Fruit fly (Drosophila melanogaster) whole organism, embryonic: ENCODE data around the gene ssp.

ENCODE experiments used
- Abd-B ChIP-seq: fragments of 200-800 bp; sonication (Bioruptor generic); optimal IDR thresholded peaks from 2 replicates; lab custom pipeline; 2018; ENCODE audit warnings: missing biosample characterization, mild to moderate bottlenecking, missing genetic modification characterization, moderate library complexity
- Bgb ChIP-seq: fragments of 200-800 bp; sonication (Bioruptor generic); IDR thresholded peaks from 2 replicates; pipeline ENCODE4 v1.3.6; 2022; ENCODE audit warnings: missing biosample characterization, missing genetic modification characterization; ENCODE audit not compliant: partially characterized antibody
- CG10979 ChIP-seq: fragments of 200-800 bp; sonication (Bioruptor generic); optimal IDR thresholded peaks from 2 replicates; lab custom pipeline; 2018; ENCODE audit warnings: missing biosample characterization, mild to moderate bottlenecking, missing genetic modification characterization, moderate library complexity
- CG1647 ChIP-seq: fragments of 200-800 bp; sonication (Bioruptor generic); optimal IDR thresholded peaks from 3 replicates; lab custom pipeline; 2016; ENCODE audit warnings: missing biosample characterization, missing genetic modification characterization
- CG16813 ChIP-seq: fragments of 200-800 bp; sonication (Bioruptor generic); IDR thresholded peaks from 3 replicates; pipeline ENCODE4 v1.3.6; 2022; ENCODE audit warnings: missing biosample characterization, missing genetic modification characterization; ENCODE audit not compliant: partially characterized antibody
- CG17186 ChIP-seq: fragments of 200-800 bp; sonication (Bioruptor generic); optimal IDR thresholded peaks from 3 replicates; lab custom pipeline; 2017; ENCODE audit warnings: missing biosample characterization, missing genetic modification reagents, missing genetic modification characterization
- CG18262 ChIP-seq: fragments of 200-800 bp; optimal IDR thresholded peaks from 3 replicates; lab custom pipeline; 2019; ENCODE audit warnings: missing biosample characterization, mild to moderate bottlenecking, missing genetic modification characterization, moderate library complexity
- CG2116 ChIP-seq: fragments of 200-800 bp; sonication (Bioruptor generic); optimal IDR thresholded peaks from 3 replicates; lab custom pipeline; 2018; ENCODE audit warnings: missing biosample characterization, mild to moderate bottlenecking, missing genetic modification characterization
- CG4820 ChIP-seq: fragments of 200-800 bp; sonication (Bioruptor generic); optimal IDR thresholded peaks from 3 replicates; lab custom pipeline; 2016; ENCODE audit warnings: missing biosample characterization, missing genetic modification characterization
- CG6689 ChIP-seq: fragments of 200-800 bp; sonication (Bioruptor generic); IDR thresholded peaks from 2 replicates; pipeline ENCODE4 v1.3.6; 2022; ENCODE audit warnings: missing biosample characterization, missing genetic modification characterization
- CG8388 ChIP-seq: fragments of 200-800 bp; sonication (Bioruptor generic); optimal IDR thresholded peaks from 2 replicates; lab custom pipeline; 2019; ENCODE audit warnings: missing biosample characterization, mild to moderate bottlenecking, missing genetic modification characterization, moderate library complexity
- CG8478 ChIP-seq: fragments of >200 bp; optimal IDR thresholded peaks from 2 replicates; lab custom pipeline; 2018
- CoRest ChIP-seq: fragments of 200-800 bp; sonication (Bioruptor generic); optimal IDR thresholded peaks from 3 replicates; lab custom pipeline; 2018; ENCODE audit warnings: missing biosample characterization, mild to moderate bottlenecking, missing genetic modification characterization, moderate library complexity
- Doc3 ChIP-seq: fragments of 200-800 bp; sonication (Bioruptor generic); IDR thresholded peaks from 3 replicates; pipeline ENCODE4 v1.3.6; 2022; ENCODE audit warnings: missing biosample characterization, missing genetic modification characterization; ENCODE audit not compliant: partially characterized antibody
- Dp ChIP-seq: fragments of 200-800 bp; sonication (Bioruptor generic); optimal IDR thresholded peaks from 2 replicates; lab custom pipeline; 2018; ENCODE audit warnings: missing biosample characterization, mild to moderate bottlenecking, missing genetic modification characterization, moderate library complexity
- Drgx ChIP-seq: fragments of 200-800 bp; sonication (Bioruptor generic); IDR thresholded peaks from 2 replicates; pipeline ENCODE4 v1.3.6; 2022; ENCODE audit warnings: missing biosample characterization, missing genetic modification characterization
- E2f1 ChIP-seq: fragments of 200-800 bp; sonication (Bioruptor generic); IDR thresholded peaks from 2 replicates; pipeline ENCODE4 v1.3.6; 2022; ENCODE audit warnings: missing biosample characterization, missing genetic modification characterization
- HLH3B ChIP-seq: fragments of 200-800 bp; sonication (Bioruptor generic); IDR thresholded peaks from 2 replicates; pipeline ENCODE4 v1.3.6; 2022; ENCODE audit warnings: missing biosample characterization, missing genetic modification characterization
- Med ChIP-seq: fragments of 200-800 bp; sonication (Bioruptor generic); peaks from one replicate; lab custom pipeline; 2016; ENCODE audit warnings: missing biosample characterization, missing genetic modification characterization, mild to moderate bottlenecking, inconsistent platforms, moderate library complexity
- Nf-YA ChIP-seq: fragments of 200-800 bp; sonication (Bioruptor generic); IDR thresholded peaks from 2 replicates; pipeline ENCODE4 v1.3.6; 2022; ENCODE audit warnings: missing biosample characterization, missing genetic modification characterization
- Rfx ChIP-seq: fragments of 200-800 bp; sonication (Bioruptor generic); IDR thresholded peaks from 2 replicates; pipeline ENCODE4 v1.3.6; 2022; ENCODE audit warnings: missing biosample characterization, missing genetic modification characterization
- Sry-β ChIP-seq: fragments of 200-800 bp; sonication (Bioruptor generic); optimal IDR thresholded peaks from 2 replicates; lab custom pipeline; 2018; ENCODE audit warnings: missing biosample characterization, mild to moderate bottlenecking, missing genetic modification characterization, moderate library complexity
- bsh ChIP-seq, 2 experiments: fragments of 200-800 bp; sonication (Bioruptor generic); optimal IDR thresholded peaks; 2 replicates each; lab custom pipeline; 2017 to 2018; ENCODE audit warnings: mild to moderate bottlenecking in 2 of 2, missing biosample characterization in 2 of 2, missing genetic modification characterization in 2 of 2, moderate library complexity in 1 of 2
- chm ChIP-seq: fragments of 200-800 bp; sonication (Bioruptor generic); IDR thresholded peaks from 2 replicates; pipeline ENCODE4 v1.3.6; 2022; ENCODE audit warnings: missing biosample characterization, missing genetic modification characterization
- corto ChIP-seq: fragments of 200-800 bp; sonication (Bioruptor generic); optimal IDR thresholded peaks from 2 replicates; lab custom pipeline; 2016; ENCODE audit warnings: missing biosample characterization, mild to moderate bottlenecking, missing genetic modification characterization, moderate library complexity
- fd96Cb ChIP-seq: fragments of 200-800 bp; sonication (Bioruptor generic); optimal IDR thresholded peaks from 2 replicates; lab custom pipeline; 2018; ENCODE audit warnings: missing biosample characterization, mild to moderate bottlenecking, missing genetic modification characterization, moderate library complexity
- grau ChIP-seq: fragments of 200-800 bp; optimal IDR thresholded peaks from 3 replicates; lab custom pipeline; 2019; ENCODE audit warnings: missing biosample characterization, mild to moderate bottlenecking, missing genetic modification characterization, moderate library complexity
- inv ChIP-seq: fragments of 200-800 bp; sonication (Bioruptor generic); IDR thresholded peaks from 2 replicates; pipeline ENCODE4 v1.3.6; 2022; ENCODE audit warnings: missing biosample characterization, missing genetic modification characterization; ENCODE audit not compliant: partially characterized antibody
- jumu ChIP-seq: fragments of 200-800 bp; sonication (Bioruptor generic); optimal IDR thresholded peaks from 3 replicates; lab custom pipeline; 2016; ENCODE audit warnings: missing biosample characterization, missing genetic modification characterization
- lbe ChIP-seq: fragments of 200-800 bp; sonication (Bioruptor generic); optimal IDR thresholded peaks from 2 replicates; lab custom pipeline; 2016; ENCODE audit warnings: missing biosample characterization, mild to moderate bottlenecking, missing genetic modification characterization
- lmd ChIP-seq: fragments of 200-800 bp; sonication (Bioruptor generic); IDR thresholded peaks from 2 replicates; pipeline ENCODE4 v1.3.6; 2022; ENCODE audit warnings: missing biosample characterization, missing genetic modification characterization
- nom ChIP-seq: fragments of 200-800 bp; sonication (Bioruptor generic); optimal IDR thresholded peaks from 2 replicates; lab custom pipeline; 2017; ENCODE audit warnings: missing biosample characterization, missing genetic modification characterization, mild to moderate bottlenecking, moderate library complexity, missing genetic modification reagents
- org-1 ChIP-seq: fragments of 200-800 bp; sonication (Bioruptor generic); optimal IDR thresholded peaks from 2 replicates; lab custom pipeline; 2017; ENCODE audit warnings: missing biosample characterization, missing genetic modification characterization
- pan ChIP-seq, 4 experiments: fragments of >200 bp in 3 of 4; fragments of 200-800 bp in 1 of 4; sonication (Bioruptor generic) in 1 of 4; optimal IDR thresholded peaks in 3 of 4; IDR thresholded peaks in 1 of 4; 2 replicates each; pipeline versions ENCODE4 v1.3.6 to Lab custom; 2017 to 2022; ENCODE audit warnings: missing biosample characterization in 2 of 4, missing genetic modification characterization in 2 of 4, mixed read lengths in 1 of 4
- pfk ChIP-seq: fragments of 200-800 bp; sonication (Bioruptor generic); optimal IDR thresholded peaks from 2 replicates; lab custom pipeline; 2018; ENCODE audit warnings: missing biosample characterization, mild to moderate bottlenecking, missing genetic modification characterization, moderate library complexity
- pho ChIP-seq: fragments of 200-800 bp; sonication (Bioruptor generic); optimal IDR thresholded peaks from 2 replicates; lab custom pipeline; 2016; ENCODE audit warnings: missing biosample characterization, missing genetic modification characterization
- prd ChIP-seq, 3 experiments: fragments of >200 bp in 2 of 3; fragments of 200-800 bp in 1 of 3; sonication (Bioruptor generic) in 1 of 3; optimal IDR thresholded peaks in 2 of 3; IDR thresholded peaks in 1 of 3; 2 replicates in 2 of 3; 3 replicates in 1 of 3; pipeline versions ENCODE4 v1.3.6 to Lab custom; 2017 to 2022; ENCODE audit warnings: missing biosample characterization in 1 of 3, missing genetic modification characterization in 1 of 3
- ranshi ChIP-seq: fragments of 200-800 bp; sonication (Bioruptor generic); IDR thresholded peaks from 2 replicates; pipeline ENCODE4 v1.3.6; 2022; ENCODE audit warnings: missing biosample characterization, missing genetic modification characterization
- row ChIP-seq: fragments of 200-800 bp; sonication (Bioruptor generic); IDR thresholded peaks from 3 replicates; pipeline ENCODE4 v1.3.6; 2022; ENCODE audit warnings: missing biosample characterization, missing genetic modification characterization
- sens ChIP-seq: fragments of 200-800 bp; sonication (Bioruptor generic); peaks from one replicate; lab custom pipeline; 2016; ENCODE audit warnings: missing biosample characterization, missing genetic modification characterization
- ssp ChIP-seq: fragments of 200-800 bp; sonication (Bioruptor generic); IDR thresholded peaks from 2 replicates; pipeline ENCODE4 v1.3.6; 2022; ENCODE audit warnings: missing biosample characterization, missing genetic modification characterization
- tgo ChIP-seq: fragments of 200-800 bp; sonication (Bioruptor generic); IDR thresholded peaks from 3 replicates; pipeline ENCODE4 v1.3.6; 2022; ENCODE audit warnings: missing biosample characterization, missing genetic modification characterization
- trem ChIP-seq: fragments of 200-800 bp; optimal IDR thresholded peaks from 3 replicates; lab custom pipeline; 2019; ENCODE audit warnings: missing biosample characterization, mild to moderate bottlenecking, missing genetic modification characterization, moderate library complexity
- vvl ChIP-seq: fragments of 200-800 bp; sonication (Bioruptor generic); IDR thresholded peaks from 2 replicates; pipeline ENCODE4 v1.3.6; 2022; ENCODE audit warnings: missing biosample characterization, missing genetic modification characterization
- yki ChIP-seq: fragments of >200 bp; optimal IDR thresholded peaks from 3 replicates; lab custom pipeline; 2018

The ssp gene

dm6 chr3L:12114188-12114587, 3.9 kb upstream of the ssp start (continued):
- TF ChIP-seq pan (optimal IDR thresholded peaks at IDR 0.05; lab: Kevin White, UChicago) (no peak), pan (GFP tag; optimal IDR thresholded peaks at IDR 0.05 in 1 of 2, IDR thresholded peaks at IDR 0.05 in 1 of 2) (peak in 1 of 2 experiments; percentile 38), tgo (GFP tag; lab: Robert Waterston, UW) (peak; percentile 30; the same call in 1 of the 3 replicates), vvl (GFP tag; lab: Robert Waterston, UW) (peak; percentile 67), prd (optimal IDR thresholded peaks at IDR 0.05; lab: Kevin White, UChicago) (no peak), prd (GFP tag; IDR thresholded peaks at IDR 0.05; lab: Robert Waterston, UW) (peak; percentile 39; the same call in 2 of the 3 replicates), Bgb (GFP tag; lab: Robert Waterston, UW) (no peak), E2f1 (peak; percentile 12; the same call in 1 of the 2 replicates), bsh (GFP tag; optimal IDR thresholded peaks at IDR 0.05; lab: Kevin White, UChicago) (peak in 1 of 2 experiments; percentile 37), nom (GFP tag; lab: Kevin White, UChicago) (peak; percentile 50), chm (no peak), HLH3B (GFP tag; lab: Robert Waterston, UW) (peak; percentile 20; the same call in 1 of the 2 replicates), CG6689 (GFP tag; lab: Robert Waterston, UW) (0 out of 2 replicates have a peak, but pooled peaks have one; percentile 32), CG10979 (tag; lab: Kevin White, UChicago) (peak; percentile 52), org-1 (GFP tag; lab: Kevin White, UChicago) (no peak), row (GFP tag; lab: Robert Waterston, UW) (peak; percentile 37; the same call in 1 of the 3 replicates), Dp (GFP tag; lab: Kevin White, UChicago) (no peak), CG8478 (no peak), Med (GFP tag; lab: Kevin White, UChicago) (peak; percentile 46), Sry-β (GFP tag; lab: Kevin White, UChicago) (no peak), CoRest (no peak), Doc3 (GFP tag; lab: Robert Waterston, UW) (no peak), CG18262 (tag; lab: Kevin White, UChicago) (peak; percentile 19), Nf-YA (GFP tag; lab: Robert Waterston, UW) (peak; percentile 29; the same call in 1 of the 2 replicates), CG4820 (GFP tag; lab: Kevin White, UChicago) (peak; percentile 40), fd96Cb (tag; lab: Kevin White, UChicago) (peak; percentile 34), lbe (GFP tag; lab: Kevin White, UChicago) (peak; percentile 34), CG8388 (peak; percentile 9)

dm6 chr3L:12115103-12115502, 3.0 kb upstream of the ssp start:
- TF ChIP-seq sens (GFP tag; lab: Kevin White, UChicago) (peak; percentile 66), corto (GFP tag; lab: Kevin White, UChicago) (peak; percentile 90), lbe (GFP tag; lab: Kevin White, UChicago) (peak; percentile 91), CG10979 (tag; lab: Kevin White, UChicago) (no peak), bsh (GFP tag; optimal IDR thresholded peaks at IDR 0.05; lab: Kevin White, UChicago) (peak in 1 of 2 experiments; percentile 81), ssp (GFP tag; lab: Robert Waterston, UW) (no peak), CG1647 (no peak), nom (GFP tag; lab: Kevin White, UChicago) (peak; percentile 78), Drgx (GFP tag; lab: Robert Waterston, UW) (peak; percentile 65), CG17186 (GFP tag; lab: Kevin White, UChicago) (no peak)

- TF ChIP-seq Rfx (GFP tag; lab: Robert Waterston, UW) (peak; percentile 67; the same call in 1 of the 2 replicates), Med (GFP tag; lab: Kevin White, UChicago) (peak; percentile 88), inv (GFP tag; lab: Robert Waterston, UW) (peak; percentile 90), ranshi (GFP tag; lab: Robert Waterston, UW) (0 out of 2 replicates have a peak, but pooled peaks have one; percentile 17), CG2116 (GFP tag; lab: Kevin White, UChicago) (peak; percentile 79), pho (GFP tag; lab: Kevin White, UChicago) (no peak), yki (lab: Kevin White, UChicago) (no peak), pfk (GFP tag; lab: Kevin White, UChicago) (no peak), CG16813 (GFP tag; lab: Robert Waterston, UW) (peak; percentile 92), lmd (no peak; the same call in 1 of the 2 replicates), trem (tag; lab: Kevin White, UChicago) (peak; percentile 69), jumu (GFP tag; lab: Kevin White, UChicago) (peak; percentile 8), grau (tag; lab: Kevin White, UChicago) (peak; percentile 10), Abd-B (GFP tag; lab: Kevin White, UChicago) (peak; percentile 7)
Measured at dm6 chr3L:12115966-12116735, 1.9 kb upstream of the ssp start, which contains the start of gene vers. TSS of gene vers (plus strand) at chr3L:12116101.
